Worm (Caenorhabditis elegans) whole organism, L2 larva: Measurements from ENCODE around the gene W02F12.8.

Experiments
- C34F6.9 ChIP-seq: fragments of 150-350 bp; optimal IDR thresholded peaks from 2 replicates; lab custom pipeline; 2014; ENCODE audit warnings: missing biosample characterization, missing genetic modification characterization
- F13H6.1 ChIP-seq: sonication (generic microtip); optimal IDR thresholded peaks from 2 replicates; lab custom pipeline; 2016; ENCODE audit warnings: missing genetic modification characterization, missing compliant biosample characterization
- R02D3.7 ChIP-seq: fragments of 150-350 bp; optimal IDR thresholded peaks from 2 replicates; lab custom pipeline; 2014; ENCODE audit warnings: missing biosample characterization, missing genetic modification characterization
- Y55F3AM.14 ChIP-seq: fragments of 200-800 bp; sonication (Bioruptor generic); optimal IDR thresholded peaks from 2 replicates; lab custom pipeline; 2018; ENCODE audit warnings: mild to moderate bottlenecking, missing genetic modification characterization, missing compliant biosample characterization
- ZK546.5 ChIP-seq: sonication (generic microtip); optimal IDR thresholded peaks from 2 replicates; lab custom pipeline; 2017; ENCODE audit warnings: missing biosample characterization, missing genetic modification characterization
- aly-2 ChIP-seq: fragments of 150-350 bp; optimal IDR thresholded peaks from 2 replicates; lab custom pipeline; 2014; ENCODE audit warnings: missing biosample characterization, missing genetic modification characterization
- ama-1 ChIP-seq: fragments of 150-350 bp; optimal IDR thresholded peaks from 2 replicates; lab custom pipeline; 2018; ENCODE audit warnings: inconsistent platforms
- ceh-16 ChIP-seq: fragments of 150-350 bp; optimal IDR thresholded peaks from 2 replicates; lab custom pipeline; 2014; ENCODE audit warnings: missing biosample characterization, missing genetic modification characterization
- ceh-82 ChIP-seq: fragments of 150-350 bp; optimal IDR thresholded peaks from 2 replicates; lab custom pipeline; 2014; ENCODE audit warnings: missing biosample characterization, missing genetic modification characterization
- crh-2 ChIP-seq: sonication (generic microtip); optimal IDR thresholded peaks from 2 replicates; lab custom pipeline; 2017; ENCODE audit warnings: missing biosample characterization, missing genetic modification characterization
- dmd-4 ChIP-seq: sonication (generic microtip); optimal IDR thresholded peaks from 2 replicates; lab custom pipeline; 2017; ENCODE audit warnings: missing biosample characterization, missing genetic modification characterization
- elt-1 ChIP-seq: fragments of 150-350 bp; optimal IDR thresholded peaks from 2 replicates; lab custom pipeline; 2014; ENCODE audit warnings: missing biosample characterization, missing genetic modification characterization
- fos-1 ChIP-seq: fragments of 150-350 bp; optimal IDR thresholded peaks from 2 replicates; lab custom pipeline; 2014; ENCODE audit warnings: missing biosample characterization, missing genetic modification characterization
- lin-39 ChIP-seq: fragments of 150-350 bp; optimal IDR thresholded peaks from 2 replicates; lab custom pipeline; 2014; ENCODE audit warnings: missing biosample characterization, missing genetic modification reagents, missing genetic modification characterization
- lsy-2 ChIP-seq, 2 experiments: fragments of 150-350 bp in 1 of 2; sonication (generic microtip) in 1 of 2; optimal IDR thresholded peaks; 2 replicates each; lab custom pipeline; 2014 to 2017; ENCODE audit warnings: missing biosample characterization in 2 of 2, missing genetic modification characterization in 2 of 2
- mab-5 ChIP-seq: fragments of 150-350 bp; optimal IDR thresholded peaks from 2 replicates; lab custom pipeline; 2014; ENCODE audit warnings: missing biosample characterization, missing genetic modification characterization
- mdl-1 ChIP-seq, 2 experiments: fragments of 150-350 bp in 1 of 2; sonication (generic microtip) in 1 of 2; optimal IDR thresholded peaks; 2 replicates each; lab custom pipeline; 2017; ENCODE audit warnings: missing biosample characterization in 2 of 2, missing genetic modification characterization in 2 of 2
- nhr-11 ChIP-seq: fragments of 150-350 bp; optimal IDR thresholded peaks from 2 replicates; lab custom pipeline; 2014; ENCODE audit warnings: missing biosample characterization, missing genetic modification characterization
- nhr-129 ChIP-seq: fragments of 150-350 bp; optimal IDR thresholded peaks from 2 replicates; lab custom pipeline; 2014; ENCODE audit warnings: missing biosample characterization, missing genetic modification characterization
- nhr-21 ChIP-seq: fragments of 150-350 bp; optimal IDR thresholded peaks from 2 replicates; lab custom pipeline; 2014; ENCODE audit warnings: missing biosample characterization, missing genetic modification characterization
- nhr-23 ChIP-seq: fragments of 150-350 bp; optimal IDR thresholded peaks from 2 replicates; lab custom pipeline; 2014; ENCODE audit warnings: missing biosample characterization, missing genetic modification reagents, missing genetic modification characterization
- nhr-25 ChIP-seq: fragments of 150-350 bp; sonication (generic microtip); optimal IDR thresholded peaks from 3 replicates; lab custom pipeline; 2014; ENCODE audit warnings: missing biosample characterization, missing genetic modification characterization
- nhr-6 ChIP-seq: fragments of 150-350 bp; optimal IDR thresholded peaks from 2 replicates; lab custom pipeline; 2014; ENCODE audit warnings: missing biosample characterization, missing genetic modification characterization
- nhr-77 ChIP-seq: fragments of 150-350 bp; optimal IDR thresholded peaks from 2 replicates; lab custom pipeline; 2014; ENCODE audit warnings: missing biosample characterization, missing genetic modification characterization
- sma-9 ChIP-seq, 2 experiments: fragments of 150-350 bp in 1 of 2; sonication (generic microtip) in 1 of 2; optimal IDR thresholded peaks; 2 replicates each; lab custom pipeline; 2014 to 2016; ENCODE audit warnings: missing genetic modification characterization in 2 of 2, mild to moderate bottlenecking in 1 of 2, missing biosample characterization in 1 of 2, missing compliant biosample characterization in 1 of 2, missing genetic modification reagents in 1 of 2, moderate library complexity in 1 of 2
- unc-39 ChIP-seq: fragments of 150-350 bp; optimal IDR thresholded peaks from 2 replicates; lab custom pipeline; 2014; ENCODE audit warnings: missing biosample characterization, missing genetic modification characterization
- unc-55 ChIP-seq: fragments of 150-350 bp; sonication (generic microtip); optimal IDR thresholded peaks from 3 replicates; lab custom pipeline; 2014; ENCODE audit warnings: missing biosample characterization, missing genetic modification reagents, missing genetic modification characterization
- unc-62 ChIP-seq: fragments of 150-350 bp; optimal IDR thresholded peaks from 2 replicates; lab custom pipeline; 2014; ENCODE audit warnings: missing biosample characterization, missing genetic modification reagents, missing genetic modification characterization
- zag-1 ChIP-seq: fragments of 150-350 bp; optimal IDR thresholded peaks from 2 replicates; lab custom pipeline; 2014; ENCODE audit warnings: missing biosample characterization, missing genetic modification characterization
- ztf-11 ChIP-seq: sonication (generic microtip); optimal IDR thresholded peaks from 2 replicates; lab custom pipeline; 2017; ENCODE audit warnings: missing biosample characterization, missing genetic modification characterization
- ztf-4 ChIP-seq: fragments of 150-350 bp; optimal IDR thresholded peaks from 2 replicates; lab custom pipeline; 2014; ENCODE audit warnings: missing biosample characterization, missing genetic modification characterization

The W02F12.8 gene

ce11 chrV:6673967-6674366 is 20.6 kb downstream of the W02F12.8 start, which contains the start of gene cest-31:
Gene cest-31, plus strand, starts transcription at chrV:6674267.
- TF ChIP-seq C34F6.9: no peak
- TF ChIP-seq F13H6.1 (tag; lab: Kevin White, UChicago): no peak

- no peak for TF ChIP-seq ztf-4 (tag; lab: Kevin White, UChicago)
- no peak for TF ChIP-seq elt-1 (tag; lab: Kevin White, UChicago)
- TF ChIP-seq nhr-129 (tag; lab: Kevin White, UChicago): no peak
- no peak for TF ChIP-seq nhr-23 (tag; lab: Kevin White, UChicago)
- no peak for TF ChIP-seq lin-39 (tag; lab: Kevin White, UChicago)
- TF ChIP-seq ceh-82 (tag; lab: Kevin White, UChicago): no peak
- TF ChIP-seq nhr-77: no peak
- TF ChIP-seq zag-1 (tag; lab: Kevin White, UChicago): no peak
- no peak for TF ChIP-seq nhr-21 (tag; lab: Kevin White, UChicago)
- no peak for TF ChIP-seq aly-2 (tag; lab: Kevin White, UChicago)
- TF ChIP-seq unc-62: no peak
- TF ChIP-seq ama-1: no peak
- no peak for TF ChIP-seq Y55F3AM.14 (GFP tag; lab: Kevin White, UChicago)
- no peak for TF ChIP-seq ZK546.5 (tag; lab: Kevin White, UChicago)
- no peak for TF ChIP-seq nhr-11 (tag; lab: Kevin White, UChicago)
- TF ChIP-seq nhr-25 (tag; lab: Kevin White, UChicago): no peak
- TF ChIP-seq ztf-11 (tag; lab: Kevin White, UChicago): no peak
- TF ChIP-seq dmd-4 (tag; lab: Kevin White, UChicago): no peak
- TF ChIP-seq, all 48 proteins: peak for 0
Observed at ce11 chrV:6669520-6669919, 25.0 kb downstream of the W02F12.8 start, which contains the start of gene cest-28. Gene cest-28, plus strand, starts transcription at chrV:6669820.

DNA sequence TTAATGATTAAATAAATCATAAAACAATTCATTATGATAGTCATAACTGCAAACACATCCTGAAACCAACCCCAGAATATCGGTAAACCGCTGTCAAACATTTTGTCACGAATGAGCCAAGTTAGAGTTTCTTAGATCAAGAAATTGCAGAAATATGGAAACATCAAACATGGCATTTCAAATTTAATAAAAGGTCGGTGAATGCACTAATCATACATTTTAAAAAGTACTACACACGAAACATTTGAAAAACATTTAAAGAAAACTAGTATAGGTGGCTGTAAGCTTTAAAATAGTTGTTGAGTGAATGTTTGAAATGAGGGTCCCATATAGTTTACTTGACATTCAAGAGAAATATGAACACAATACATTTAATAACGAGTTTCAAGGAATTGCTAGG is 25.8 kb downstream of the W02F12.8 start, which contains the start of gene str-180:
Gene str-180 (minus strand): TSS at position 101 of the 400 bp plus-strand sequence.
- TF ChIP-seq mab-5 (tag; lab: Kevin White, UChicago): no peak

DNA sequence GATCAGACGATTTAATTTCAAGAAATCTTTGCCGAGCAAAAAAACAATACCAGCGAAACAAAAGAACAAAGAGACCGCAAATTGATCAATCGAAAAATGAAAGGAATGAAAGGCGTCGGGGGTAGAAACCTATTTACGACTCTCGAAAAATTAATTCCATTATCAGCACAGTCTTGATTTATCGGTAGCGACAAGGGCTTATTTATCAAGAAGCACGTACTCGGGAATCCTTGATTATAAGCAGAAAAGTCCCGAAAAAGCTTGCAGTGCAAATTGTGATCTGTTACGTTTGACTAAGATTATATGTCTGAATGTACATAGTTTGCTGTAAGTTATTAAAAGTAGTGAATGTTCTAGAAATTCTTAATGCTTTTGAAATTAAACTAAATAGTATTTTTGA is 28.0 kb downstream of the W02F12.8 start:
- no peak for TF ChIP-seq nhr-21 (tag; lab: Kevin White, UChicago)
- TF ChIP-seq sma-9 (GFP tag; optimal IDR thresholded peaks at IDR 0.05; lab: Kevin White, UChicago): peak; percentile 40
- no peak for TF ChIP-seq sma-9 (tag; optimal IDR thresholded peaks at IDR 0.05; lab: Kevin White, UChicago)
- TF ChIP-seq fos-1 (tag; lab: Kevin White, UChicago): peak; percentile 23

DNA sequence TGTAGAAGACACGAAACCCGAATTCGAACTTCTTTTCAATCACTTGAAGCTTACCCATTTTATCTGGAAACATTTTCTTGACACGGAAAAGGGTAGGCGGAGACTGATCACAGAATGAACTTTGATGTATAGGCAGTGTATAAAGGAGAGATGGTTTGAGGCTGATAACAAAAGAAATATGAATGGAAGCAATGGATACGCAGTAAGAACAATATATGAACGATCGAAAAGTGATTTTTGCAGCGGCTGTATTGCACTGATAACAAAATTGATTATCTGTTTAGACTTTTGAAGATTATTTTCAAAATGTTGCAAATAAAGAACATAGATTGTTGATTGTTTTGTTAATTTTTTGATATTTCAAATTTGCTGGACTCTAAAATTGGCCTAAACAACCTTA is 28.8 kb downstream of the W02F12.8 start, which contains the start of gene pmp-5:
Gene pmp-5 (minus strand): TSS at position 63 of the 400 bp plus-strand sequence.
- no peak for TF ChIP-seq lin-39 (tag; lab: Kevin White, UChicago)
- no peak for TF ChIP-seq mdl-1 (tag; optimal IDR thresholded peaks at IDR 0.05; lab: Kevin White, UChicago)
- TF ChIP-seq fos-1 (tag; lab: Kevin White, UChicago): peak; percentile 31
- TF ChIP-seq zag-1 (tag; lab: Kevin White, UChicago): no peak
- no peak for TF ChIP-seq ceh-16
- peak; percentile 82 for TF ChIP-seq sma-9 (GFP tag; optimal IDR thresholded peaks at IDR 0.05; lab: Kevin White, UChicago)
- TF ChIP-seq sma-9 (tag; optimal IDR thresholded peaks at IDR 0.05; lab: Kevin White, UChicago): no peak
- TF ChIP-seq unc-39: no peak

DNA sequence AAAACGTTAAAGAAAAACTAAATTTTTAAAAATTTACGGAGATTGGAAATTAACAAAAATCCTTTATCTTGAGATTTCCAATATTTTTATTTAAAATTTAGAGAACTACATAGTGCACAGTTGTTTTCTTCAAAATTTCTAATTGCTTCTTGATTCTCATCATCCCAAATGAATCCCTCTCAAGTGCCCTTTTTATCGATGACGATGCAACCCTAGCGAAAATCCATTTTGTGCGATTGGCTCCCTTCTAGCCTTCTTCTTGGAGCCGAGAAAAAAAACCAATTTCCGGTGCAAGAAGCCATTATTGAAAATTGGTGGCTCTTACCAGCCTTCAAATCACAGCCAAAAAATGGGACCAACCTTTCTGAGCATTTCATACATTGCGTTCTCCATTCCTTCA is 32.1 kb downstream of the W02F12.8 start:
- TF ChIP-seq sma-9 (GFP tag; optimal IDR thresholded peaks at IDR 0.05; lab: Kevin White, UChicago) (no peak), sma-9 (tag; optimal IDR thresholded peaks at IDR 0.05; lab: Kevin White, UChicago) (no peak), ama-1 (no peak), nhr-6 (tag; lab: Kevin White, UChicago) (no peak), R02D3.7 (tag; lab: Kevin White, UChicago) (no peak), unc-39 (no peak), ztf-4 (tag; lab: Kevin White, UChicago) (no peak), ceh-82 (tag; lab: Kevin White, UChicago) (no peak)
- TF ChIP-seq, all 48 proteins: peak for 0

DNA sequence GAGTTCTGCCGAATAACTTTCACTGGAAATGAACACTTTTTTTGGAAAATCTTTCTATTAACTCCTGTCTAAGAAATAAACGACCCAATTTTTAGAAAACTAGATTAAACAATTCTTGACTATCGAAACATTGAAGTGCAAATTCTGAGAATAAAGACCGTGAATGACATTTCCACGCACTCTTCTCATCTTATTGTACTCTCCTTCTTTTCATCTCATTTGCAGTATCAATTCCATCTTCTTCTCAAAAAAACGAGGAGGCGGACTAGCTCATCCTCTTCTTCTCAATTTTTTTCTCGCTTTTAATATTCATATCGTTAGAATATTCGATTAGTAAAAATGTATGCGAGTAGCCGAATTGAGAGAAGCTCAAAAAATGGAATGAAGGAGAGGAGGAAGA is 32.9 kb downstream of the W02F12.8 start:
- peak; percentile 15 for TF ChIP-seq F13H6.1 (tag; lab: Kevin White, UChicago)
- peak in 1 of 2 experiments; percentile 21 for TF ChIP-seq lsy-2 (tag; optimal IDR thresholded peaks at IDR 0.05; lab: Kevin White, UChicago)
- no peak for TF ChIP-seq dmd-4 (tag; lab: Kevin White, UChicago)
- peak; percentile 19 for TF ChIP-seq sma-9 (GFP tag; optimal IDR thresholded peaks at IDR 0.05; lab: Kevin White, UChicago)
- TF ChIP-seq sma-9 (tag; optimal IDR thresholded peaks at IDR 0.05; lab: Kevin White, UChicago): no peak
- peak; percentile 39 for TF ChIP-seq unc-55 (GFP tag; lab: Kevin White, UChicago)
- peak; percentile 3 for TF ChIP-seq crh-2 (tag; lab: Kevin White, UChicago)
- TF ChIP-seq C34F6.9: peak; percentile 49
- no peak for TF ChIP-seq elt-1 (tag; lab: Kevin White, UChicago)
